Fruit fly (Drosophila melanogaster) whole organism, embryonic: ENCODE data around the gene CG13386.

Experiments
- CG10979 ChIP-seq: fragments of 200-800 bp; sonication (Bioruptor generic); optimal IDR thresholded peaks from 2 replicates; lab custom pipeline; 2018; ENCODE audit warnings: missing biosample characterization, mild to moderate bottlenecking, missing genetic modification characterization, moderate library complexity
- CG11085 ChIP-seq: fragments of 200-800 bp; sonication (Bioruptor generic); IDR thresholded peaks from 2 replicates; pipeline ENCODE4 v1.3.6; 2022; ENCODE audit warnings: missing biosample characterization, missing genetic modification characterization
- CG11696 ChIP-seq: fragments of 200-800 bp; sonication (Bioruptor generic); IDR thresholded peaks from 2 replicates; pipeline ENCODE4 v1.3.6; 2022; ENCODE audit warnings: missing biosample characterization, missing genetic modification characterization
- CG12391 ChIP-seq: fragments of 200-800 bp; sonication (Bioruptor generic); optimal IDR thresholded peaks from 3 replicates; lab custom pipeline; 2018; ENCODE audit warnings: missing biosample characterization, mild to moderate bottlenecking, missing genetic modification characterization, moderate library complexity
- CG13424 ChIP-seq: fragments of 200-800 bp; sonication (Bioruptor generic); optimal IDR thresholded peaks from 2 replicates; lab custom pipeline; 2019; ENCODE audit warnings: missing biosample characterization, mild to moderate bottlenecking, missing genetic modification characterization, moderate library complexity
- CG14441 ChIP-seq: fragments of 200-800 bp; sonication (Bioruptor generic); IDR thresholded peaks from 2 replicates; pipeline ENCODE4 v1.3.6; 2022; ENCODE audit warnings: missing biosample characterization, missing genetic modification characterization
- CG14860 ChIP-seq: fragments of 200-800 bp; sonication (Bioruptor generic); IDR thresholded peaks from 3 replicates; pipeline ENCODE4 v1.3.6; 2022; ENCODE audit warnings: missing biosample characterization, missing genetic modification characterization; ENCODE audit not compliant: partially characterized antibody
- CG17359 ChIP-seq: fragments of 200-800 bp; sonication (Bioruptor generic); optimal IDR thresholded peaks from 3 replicates; lab custom pipeline; 2018; ENCODE audit warnings: missing biosample characterization, mild to moderate bottlenecking, missing genetic modification characterization, moderate library complexity
- CG18599 ChIP-seq: fragments of 200-800 bp; sonication (Bioruptor generic); optimal IDR thresholded peaks from 3 replicates; lab custom pipeline; 2017; ENCODE audit warnings: missing biosample characterization, missing genetic modification characterization, mild to moderate bottlenecking, moderate library complexity, missing genetic modification reagents
- CG32767 ChIP-seq: fragments of 200-800 bp; sonication (Bioruptor generic); IDR thresholded peaks from 2 replicates; pipeline ENCODE4 v1.3.6; 2022; ENCODE audit warnings: missing biosample characterization, missing genetic modification characterization
- CG34376 ChIP-seq: fragments of 200-800 bp; sonication (Bioruptor generic); optimal IDR thresholded peaks from 2 replicates; lab custom pipeline; 2018; ENCODE audit warnings: missing biosample characterization, mild to moderate bottlenecking, missing genetic modification characterization
- CG3995 ChIP-seq: fragments of 200-800 bp; sonication (Bioruptor generic); optimal IDR thresholded peaks from 3 replicates; lab custom pipeline; 2016; ENCODE audit warnings: missing biosample characterization, missing genetic modification characterization
- CG4730 ChIP-seq: fragments of 200-800 bp; sonication (Bioruptor generic); IDR thresholded peaks from 2 replicates; pipeline ENCODE4 v1.3.6; 2022; ENCODE audit warnings: missing biosample characterization, missing genetic modification characterization
- CG4854 ChIP-seq: fragments of 200-800 bp; sonication (Bioruptor generic); optimal IDR thresholded peaks from 2 replicates; lab custom pipeline; 2016; ENCODE audit warnings: missing biosample characterization, missing genetic modification characterization, inconsistent platforms
- CG5180 ChIP-seq: fragments of 200-800 bp; sonication (Bioruptor generic); optimal IDR thresholded peaks from 3 replicates; lab custom pipeline; 2017; ENCODE audit warnings: missing biosample characterization, missing genetic modification characterization, mild to moderate bottlenecking, moderate library complexity, missing genetic modification reagents
- CG6175 ChIP-seq: fragments of 200-800 bp; sonication (Bioruptor generic); IDR thresholded peaks from 3 replicates; pipeline ENCODE4 v1.3.6; 2022; ENCODE audit warnings: missing biosample characterization, missing genetic modification characterization
- CG8290 ChIP-seq, 3 experiments: fragments of 200-800 bp; sonication (Bioruptor generic); optimal IDR thresholded peaks; 2 replicates each; lab custom pipeline; 2016 to 2019; ENCODE audit warnings: missing biosample characterization in 3 of 3, missing genetic modification characterization in 3 of 3, mild to moderate bottlenecking in 2 of 3, moderate library complexity in 1 of 3
- CG8765 ChIP-seq: fragments of 200-800 bp; sonication (Bioruptor generic); IDR thresholded peaks from 2 replicates; pipeline ENCODE4 v1.3.6; 2022; ENCODE audit warnings: missing biosample characterization, missing genetic modification characterization
- D ChIP-seq, 2 experiments: fragments of 200-800 bp in 1 of 2; fragments of >200 bp in 1 of 2; sonication (Bioruptor generic) in 1 of 2; optimal IDR thresholded peaks; 2 replicates in 1 of 2; 3 replicates in 1 of 2; lab custom pipeline; 2017; ENCODE audit warnings: mild to moderate bottlenecking in 1 of 2, missing biosample characterization in 1 of 2, missing genetic modification characterization in 1 of 2, missing genetic modification reagents in 1 of 2
- Dll ChIP-seq: fragments of 200-800 bp; sonication (Bioruptor generic); IDR thresholded peaks from 4 replicates; pipeline ENCODE4 v1.3.6; 2022; ENCODE audit warnings: missing biosample characterization, missing genetic modification characterization; ENCODE audit not compliant: partially characterized antibody
- Gsc ChIP-seq: fragments of 200-800 bp; sonication (Bioruptor generic); IDR thresholded peaks from 2 replicates; pipeline ENCODE4 v1.3.6; 2022; ENCODE audit warnings: missing biosample characterization, missing genetic modification characterization
- H15 ChIP-seq: fragments of 200-800 bp; sonication (Bioruptor generic); IDR thresholded peaks from 3 replicates; pipeline ENCODE4 v1.3.6; 2022; ENCODE audit warnings: missing biosample characterization, missing genetic modification characterization
- HLH54F ChIP-seq: fragments of 200-800 bp; sonication (Bioruptor generic); optimal IDR thresholded peaks from 3 replicates; lab custom pipeline; 2016; ENCODE audit warnings: missing biosample characterization, missing genetic modification characterization
- HmgZ ChIP-seq: fragments of 200-800 bp; sonication (Bioruptor generic); optimal IDR thresholded peaks from 2 replicates; lab custom pipeline; 2018; ENCODE audit warnings: missing biosample characterization, mild to moderate bottlenecking, missing genetic modification characterization
- Jarid2 ChIP-seq: fragments of 200-800 bp; sonication (Bioruptor generic); optimal IDR thresholded peaks from 3 replicates; lab custom pipeline; 2017; ENCODE audit warnings: mild to moderate bottlenecking, missing biosample characterization, missing genetic modification reagents, missing genetic modification characterization
- NC2β ChIP-seq: fragments of 200-800 bp; sonication (Bioruptor generic); optimal IDR thresholded peaks from 2 replicates; lab custom pipeline; 2016; ENCODE audit warnings: missing biosample characterization, missing genetic modification characterization
- Nf-YC ChIP-seq: fragments of 200-800 bp; optimal IDR thresholded peaks from 3 replicates; lab custom pipeline; 2019; ENCODE audit warnings: missing biosample characterization, mild to moderate bottlenecking, missing genetic modification characterization, moderate library complexity
- NfI ChIP-seq: fragments of 200-800 bp; sonication (Bioruptor generic); optimal IDR thresholded peaks from 3 replicates; lab custom pipeline; 2018; ENCODE audit warnings: missing biosample characterization, mild to moderate bottlenecking, missing genetic modification characterization, moderate library complexity
- Side ChIP-seq: fragments of 200-800 bp; sonication (Bioruptor generic); optimal IDR thresholded peaks from 2 replicates; lab custom pipeline; 2016; ENCODE audit warnings: missing biosample characterization, missing genetic modification characterization
- YL-1 ChIP-seq: fragments of 200-800 bp; sonication (Bioruptor generic); optimal IDR thresholded peaks from 3 replicates; lab custom pipeline; 2017; ENCODE audit warnings: missing biosample characterization, mild to moderate bottlenecking, missing genetic modification characterization
- az2 ChIP-seq: fragments of 200-800 bp; sonication (Bioruptor generic); optimal IDR thresholded peaks from 3 replicates; lab custom pipeline; 2016; ENCODE audit warnings: missing biosample characterization, missing genetic modification characterization
- crc ChIP-seq: fragments of 200-800 bp; sonication (Bioruptor generic); optimal IDR thresholded peaks from 2 replicates; lab custom pipeline; 2016; ENCODE audit warnings: missing biosample characterization, missing genetic modification characterization
- fru ChIP-seq: fragments of >200 bp; optimal IDR thresholded peaks from 2 replicates; lab custom pipeline; 2017
- gsb-n ChIP-seq: fragments of 200-800 bp; sonication (Bioruptor generic); optimal IDR thresholded peaks from 3 replicates; lab custom pipeline; 2018; ENCODE audit warnings: missing biosample characterization, mild to moderate bottlenecking, missing genetic modification characterization
- hth ChIP-seq: fragments of >200 bp; optimal IDR thresholded peaks from 2 replicates; lab custom pipeline; 2017; ENCODE audit warnings: inconsistent platforms
- jumu ChIP-seq: fragments of 200-800 bp; sonication (Bioruptor generic); optimal IDR thresholded peaks from 3 replicates; lab custom pipeline; 2016; ENCODE audit warnings: missing biosample characterization, missing genetic modification characterization
- knrl ChIP-seq: fragments of 200-800 bp; sonication (Bioruptor generic); IDR thresholded peaks from 3 replicates; pipeline ENCODE4 v1.3.6; 2022; ENCODE audit warnings: missing biosample characterization, missing genetic modification characterization; ENCODE audit not compliant: partially characterized antibody
- lmd ChIP-seq: fragments of 200-800 bp; sonication (Bioruptor generic); IDR thresholded peaks from 2 replicates; pipeline ENCODE4 v1.3.6; 2022; ENCODE audit warnings: missing biosample characterization, missing genetic modification characterization
- maf-S ChIP-seq: fragments of 200-800 bp; sonication (Bioruptor generic); optimal IDR thresholded peaks from 2 replicates; lab custom pipeline; 2016; ENCODE audit warnings: missing biosample characterization, missing genetic modification characterization
- nau ChIP-seq: fragments of 200-800 bp; sonication (Bioruptor generic); optimal IDR thresholded peaks from 3 replicates; lab custom pipeline; 2017; ENCODE audit warnings: missing biosample characterization, mild to moderate bottlenecking, missing genetic modification characterization, missing genetic modification reagents
- odd ChIP-seq: fragments of 200-800 bp; sonication (Bioruptor generic); optimal IDR thresholded peaks from 2 replicates; lab custom pipeline; 2017; ENCODE audit warnings: missing biosample characterization, mild to moderate bottlenecking, missing genetic modification characterization
- onecut ChIP-seq: fragments of 200-800 bp; sonication (Bioruptor generic); IDR thresholded peaks from 2 replicates; pipeline ENCODE4 v1.3.6; 2022; ENCODE audit warnings: missing biosample characterization, missing genetic modification characterization
- p53 ChIP-seq: fragments of 200-800 bp; sonication (Bioruptor generic); optimal IDR thresholded peaks from 2 replicates; lab custom pipeline; 2016; ENCODE audit warnings: missing biosample characterization, missing genetic modification characterization
- repo ChIP-seq: fragments of 200-800 bp; sonication (Bioruptor generic); optimal IDR thresholded peaks from 2 replicates; lab custom pipeline; 2016; ENCODE audit warnings: missing biosample characterization, missing genetic modification characterization
- sqz ChIP-seq: fragments of 200-800 bp; sonication (Bioruptor generic); optimal IDR thresholded peaks from 3 replicates; lab custom pipeline; 2018; ENCODE audit warnings: missing biosample characterization, mild to moderate bottlenecking, missing genetic modification characterization
- ssp ChIP-seq: fragments of 200-800 bp; sonication (Bioruptor generic); IDR thresholded peaks from 2 replicates; pipeline ENCODE4 v1.3.6; 2022; ENCODE audit warnings: missing biosample characterization, missing genetic modification characterization
- toy ChIP-seq: fragments of 200-800 bp; sonication (Bioruptor generic); IDR thresholded peaks from 2 replicates; pipeline ENCODE4 v1.3.6; 2022; ENCODE audit warnings: missing biosample characterization, missing genetic modification characterization
- trem ChIP-seq: fragments of 200-800 bp; optimal IDR thresholded peaks from 3 replicates; lab custom pipeline; 2019; ENCODE audit warnings: missing biosample characterization, mild to moderate bottlenecking, missing genetic modification characterization, moderate library complexity
- z ChIP-seq: fragments of 200-800 bp; sonication (Bioruptor generic); IDR thresholded peaks from 3 replicates; pipeline ENCODE4 v1.3.6; 2022; ENCODE audit warnings: missing biosample characterization, missing genetic modification characterization

Gene CG13386

dm6 chr2L:8362273-8362954, 36.4 kb upstream of the CG13386 start, which contains the start of gene CG7627 (continued):
- TF ChIP-seq CG10979 (tag; lab: Kevin White, UChicago), result peak; percentile 78
- peak; percentile 70 for TF ChIP-seq Side (GFP tag; lab: Kevin White, UChicago)
- peak; percentile 7 for TF ChIP-seq CG3995 (GFP tag; lab: Kevin White, UChicago)
- peak; percentile 9 for TF ChIP-seq p53 (GFP tag; lab: Kevin White, UChicago)
- no peak for TF ChIP-seq CG14860 (GFP tag; lab: Robert Waterston, UW)
- peak; percentile 51 for TF ChIP-seq odd
- no peak for TF ChIP-seq knrl (GFP tag; lab: Robert Waterston, UW)
- peak; percentile 80 for TF ChIP-seq CG14441 (GFP tag; lab: Robert Waterston, UW)
- peak; percentile 53 for TF ChIP-seq sqz
- peak; percentile 46 for TF ChIP-seq HmgZ (tag; lab: Kevin White, UChicago)
- no peak for TF ChIP-seq Dll
- peak; percentile 52 for TF ChIP-seq NfI
- peak; percentile 94 for TF ChIP-seq CG18599
- no peak for TF ChIP-seq Gsc (GFP tag; lab: Robert Waterston, UW)
- TF ChIP-seq CG8765, result no peak
- TF ChIP-seq H15 (GFP tag; lab: Robert Waterston, UW), result no peak; the same call in 2 of the 3 replicates
- peak; percentile 54; the same call in 1 of the 2 replicates for TF ChIP-seq toy
- peak; percentile 78 for TF ChIP-seq CG13424
- peak; percentile 19 for TF ChIP-seq gsb-n (tag; lab: Kevin White, UChicago)
- peak; percentile 58 for TF ChIP-seq CG5180 (GFP tag; lab: Kevin White, UChicago)
- peak; percentile 22 for TF ChIP-seq CG8290 (GFP tag; optimal IDR thresholded peaks at IDR 0.05; lab: Kevin White, UChicago)
- peak in 1 of 2 experiments; percentile 71 for TF ChIP-seq CG8290 (tag; optimal IDR thresholded peaks at IDR 0.05; lab: Kevin White, UChicago)
- TF ChIP-seq CG34376 (GFP tag; lab: Kevin White, UChicago), result peak; percentile 76
- TF ChIP-seq CG11085 (GFP tag; lab: Robert Waterston, UW), result peak; percentile 72; the same call in 1 of the 2 replicates
- peak; percentile 25 for TF ChIP-seq trem (tag; lab: Kevin White, UChicago)
- TF ChIP-seq CG11696 (GFP tag; lab: Robert Waterston, UW), result 0 out of 2 replicates have a peak, but pooled peaks have one; percentile 34
- TF ChIP-seq nau (GFP tag; lab: Kevin White, UChicago), result peak; percentile 34
- TF ChIP-seq maf-S (GFP tag; lab: Kevin White, UChicago), result peak; percentile 43
- no peak for TF ChIP-seq z (GFP tag; lab: Robert Waterston, UW)
- TF ChIP-seq Jarid2 (GFP tag; lab: Kevin White, UChicago), result peak; percentile 65
- peak; percentile 54 for TF ChIP-seq onecut (GFP tag; lab: Robert Waterston, UW)
- peak; percentile 64; the same call in 1 of the 2 replicates for TF ChIP-seq CG32767 (GFP tag; lab: Robert Waterston, UW)
- TF ChIP-seq CG4730 (GFP tag; lab: Robert Waterston, UW), result peak; percentile 67
- peak; percentile 77 for TF ChIP-seq CG12391 (tag; lab: Kevin White, UChicago)
- TF ChIP-seq Nf-YC (tag; lab: Kevin White, UChicago), result peak; percentile 55
- TF ChIP-seq YL-1 (GFP tag; lab: Kevin White, UChicago), result no peak
- peak; percentile 72 for TF ChIP-seq HLH54F (GFP tag; lab: Kevin White, UChicago)
- TF ChIP-seq fru (lab: Kevin White, UChicago), result no peak
- TF ChIP-seq az2 (GFP tag; lab: Kevin White, UChicago), result peak; percentile 70
- TF ChIP-seq hth, result no peak
- TF ChIP-seq jumu (GFP tag; lab: Kevin White, UChicago), result peak; percentile 76
- peak; percentile 73 for TF ChIP-seq repo (GFP tag; lab: Kevin White, UChicago)
- peak; percentile 19 for TF ChIP-seq CG4854 (GFP tag; lab: Kevin White, UChicago)
- TF ChIP-seq lmd (GFP tag; lab: Robert Waterston, UW), result peak; percentile 85
- TF ChIP-seq ssp (GFP tag; lab: Robert Waterston, UW), result peak; percentile 58
- peak; percentile 81 for TF ChIP-seq CG17359
- TF ChIP-seq D (optimal IDR thresholded peaks at IDR 0.05; lab: Kevin White, UChicago), result no peak
- TF ChIP-seq D (GFP tag; optimal IDR thresholded peaks at IDR 0.05; lab: Kevin White, UChicago), result peak; percentile 51
- peak; percentile 68 for TF ChIP-seq crc
- peak; percentile 49 for TF ChIP-seq NC2β (GFP tag; lab: Kevin White, UChicago)
- TF ChIP-seq CG6175 (GFP tag; lab: Robert Waterston, UW), result peak; percentile 74; the same call in 2 of the 3 replicates
